Worm (Caenorhabditis elegans): ENCODE measurements around the gene ets-8.

DNA sequence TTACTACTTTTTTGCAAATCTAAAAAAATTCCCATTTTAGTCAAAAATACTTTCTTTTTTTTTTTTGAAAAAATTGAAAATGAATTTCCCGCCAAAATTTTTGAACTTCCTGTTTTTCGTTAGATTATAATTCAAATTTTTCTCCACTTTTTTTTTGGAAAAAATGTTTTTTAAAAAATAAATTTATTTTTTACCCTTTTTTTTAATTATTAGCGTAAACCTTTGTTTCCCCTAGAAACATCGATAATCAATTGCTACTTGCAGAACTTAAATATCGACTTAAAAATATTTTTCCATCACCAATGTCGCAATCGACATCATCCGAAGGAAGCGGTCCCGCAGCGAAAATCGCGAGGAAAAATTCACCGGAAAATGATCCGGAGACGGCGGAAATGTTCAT is 10.1 kb upstream of the ets-8 start, which contains the start of gene cec-2:
- TF ChIP-seq unc-39 (tag; optimal IDR thresholded peaks at IDR 0.05), result no peak
- TF ChIP-seq nhr-11 (tag; optimal IDR thresholded peaks at IDR 0.05), result no peak
- TF ChIP-seq ama-1 (optimal IDR thresholded peaks at IDR 0.05), result no peak
- no peak for TF ChIP-seq jun-1 (tag; optimal IDR thresholded peaks at IDR 0.05)
- TF ChIP-seq elt-1 (tag; optimal IDR thresholded peaks at IDR 0.05), result no peak
- no peak for TF ChIP-seq zag-1 (tag; optimal IDR thresholded peaks at IDR 0.05)
- TF ChIP-seq egl-27 (tag; optimal IDR thresholded peaks at IDR 0.05), result no peak
